Worm (Caenorhabditis elegans) whole organism, young adult: Measurements from ENCODE around the gene T04C12.7.

Experiments
- F10E7.11 ChIP-seq: sonication (generic microtip); optimal IDR thresholded peaks from 2 replicates; lab custom pipeline; 2017; ENCODE audit warnings: mild to moderate bottlenecking, missing genetic modification characterization, moderate library complexity, missing compliant biosample characterization
- F22D6.2 ChIP-seq: sonication (generic microtip); optimal IDR thresholded peaks from 2 replicates; lab custom pipeline; 2016; ENCODE audit warnings: mild to moderate bottlenecking, missing genetic modification characterization, missing compliant biosample characterization
- attf-6 ChIP-seq: fragments of 200-800 bp; sonication (Bioruptor generic); IDR thresholded peaks from 2 replicates; pipeline ENCODE4 v1.3.6; 2022; ENCODE audit warnings: missing genetic modification reagents, missing genetic modification characterization, missing compliant biosample characterization
- madf-6 ChIP-seq: fragments of 200-800 bp; sonication (Bioruptor generic); IDR thresholded peaks from 2 replicates; pipeline ENCODE4 v1.3.6; 2022; ENCODE audit warnings: missing genetic modification reagents, missing genetic modification characterization, missing compliant biosample characterization
- nhr-80 ChIP-seq: sonication (generic microtip); optimal IDR thresholded peaks from 2 replicates; lab custom pipeline; 2016; ENCODE audit warnings: missing genetic modification characterization, missing compliant biosample characterization
- unc-62 ChIP-seq: fragments of 150-350 bp; optimal IDR thresholded peaks from 2 replicates; lab custom pipeline; 2014; ENCODE audit warnings: missing biosample characterization, missing genetic modification reagents, missing genetic modification characterization

ce11 chrV:11098599-11098998 is 44.7 kb downstream of the T04C12.7 start, which contains the start of gene cdkl-1:
- no peak for TF ChIP-seq nhr-80 (tag; lab: Kevin White, UChicago)
- no peak for TF ChIP-seq F10E7.11
- TF ChIP-seq F22D6.2 = no peak
- no peak for TF ChIP-seq unc-62 (GFP tag; lab: Kevin White, UChicago)
- no peak for TF ChIP-seq attf-6 (GFP tag; lab: Robert Waterston, UW)
- TF ChIP-seq madf-6 = no peak
